Comparison of ENCODE assay signal across 2 worm cellular contexts in genomic region chrII:3340818-3341217, ce11.
TF ChIP-seq lines count a peak whose summit lies in the region.

No protein-coding gene starts in this region.

TF ChIP-seq in whole organism, L4 larva, 104 proteins besides CTCF, POLR2A, EP300 and RAD21:
- TF ChIP-seq set-16 (GFP tag; IDR thresholded peaks at IDR 0.05; lab: Robert Waterston, UW) (peak; percentile 87), F10B5.3 (tag; optimal IDR thresholded peaks at IDR 0.05; lab: Kevin White, UChicago) (no peak), ctbp-1 (GFP tag; IDR thresholded peaks at IDR 0.05; lab: Robert Waterston, UW) (no peak), lin-1 (GFP tag; IDR thresholded peaks at IDR 0.05; lab: Robert Waterston, UW) (no peak)

TF ChIP-seq in whole organism, young adult, 124 proteins besides CTCF, POLR2A, EP300 and RAD21:
- 0 out of 2 replicates have a peak, but pooled peaks have one; percentile 18 for TF ChIP-seq Y95B8A.8 (GFP tag; IDR thresholded peaks at IDR 0.05; lab: Robert Waterston, UW)
- TF ChIP-seq sptf-2 (GFP tag; optimal IDR thresholded peaks at IDR 0.05; lab: Kevin White, UChicago), result no peak
- TF ChIP-seq lin-54 (GFP tag; optimal IDR thresholded peaks at IDR 0.05; lab: Kevin White, UChicago), result no peak
- TF ChIP-seq Y53F4B.3 (GFP tag; IDR thresholded peaks at IDR 0.05; lab: Robert Waterston, UW), result no peak
- TF ChIP-seq T26A5.8 (tag; optimal IDR thresholded peaks at IDR 0.05; lab: Kevin White, UChicago), result no peak
- no peak for TF ChIP-seq bed-1 (GFP tag; IDR thresholded peaks at IDR 0.05; lab: Robert Waterston, UW)
- no peak for TF ChIP-seq F52B5.7 (tag; optimal IDR thresholded peaks at IDR 0.05; lab: Kevin White, UChicago)
- no peak for TF ChIP-seq B0336.3 (GFP tag; IDR thresholded peaks at IDR 0.05; lab: Robert Waterston, UW)
- TF ChIP-seq nhr-120 (GFP tag; IDR thresholded peaks at IDR 0.05; lab: Robert Waterston, UW), result no peak
- TF ChIP-seq ztf-25 (GFP tag; IDR thresholded peaks at IDR 0.05; lab: Robert Waterston, UW), result no peak
- TF ChIP-seq dox-1 (GFP tag; IDR thresholded peaks at IDR 0.05; lab: Robert Waterston, UW), result no peak
- no peak for TF ChIP-seq aptf-3 (GFP tag; IDR thresholded peaks at IDR 0.05; lab: Robert Waterston, UW)
- TF ChIP-seq B0035.1 (tag; optimal IDR thresholded peaks at IDR 0.05; lab: Kevin White, UChicago), result no peak
- TF ChIP-seq snpc-1.3 (tag; optimal IDR thresholded peaks at IDR 0.05; lab: Kevin White, UChicago; ENCODE audit: insufficient read depth), result no peak
- TF ChIP-seq zfh-2 (GFP tag; conservative IDR thresholded peaks at IDR 0.05; lab: Robert Waterston, UW), result peak; percentile 72
- no peak for TF ChIP-seq madf-6 (GFP tag; IDR thresholded peaks at IDR 0.05; lab: Robert Waterston, UW)
- peak; percentile 73 for TF ChIP-seq egrh-3 (GFP tag; IDR thresholded peaks at IDR 0.05; lab: Robert Waterston, UW)
